Worm (Caenorhabditis elegans) whole organism, L4 larva: Measurements from ENCODE around the gene T05C12.8.

Experiments
- F49E8.2 ChIP-seq: sonication (generic microtip); optimal IDR thresholded peaks from 2 replicates; lab custom pipeline; 2016; ENCODE audit warnings: missing compliant biosample characterization, mild to moderate bottlenecking, missing genetic modification characterization, borderline replicate concordance
- Y48G9A.11 ChIP-seq: fragments of 200-800 bp; sonication (Bioruptor generic); IDR thresholded peaks from 2 replicates; pipeline ENCODE4 v1.3.6; 2022; ENCODE audit warnings: missing genetic modification reagents, missing genetic modification characterization, missing compliant biosample characterization
- Y5F2A.4 ChIP-seq: fragments of 200-800 bp; sonication (Bioruptor generic); optimal IDR thresholded peaks from 2 replicates; lab custom pipeline; 2018; ENCODE audit warnings: mild to moderate bottlenecking, missing genetic modification characterization, missing compliant biosample characterization
- aha-1 ChIP-seq: fragments of 150-350 bp; peaks from one replicate; lab custom pipeline; 2014; ENCODE audit warnings: missing biosample characterization, missing genetic modification characterization
- aly-2 ChIP-seq: sonication (generic microtip); optimal IDR thresholded peaks from 2 replicates; lab custom pipeline; 2018; ENCODE audit warnings: missing biosample characterization, missing genetic modification characterization
- arid-1 ChIP-seq: fragments of 200-800 bp; sonication (Bioruptor generic); conservative IDR thresholded peaks from 2 replicates; pipeline ENCODE4 v1.3.6; 2022; ENCODE audit warnings: missing genetic modification reagents, missing genetic modification characterization, missing compliant biosample characterization
- attf-4 ChIP-seq: sonication (generic microtip); optimal IDR thresholded peaks from 3 replicates; lab custom pipeline; 2017; ENCODE audit warnings: missing biosample characterization, missing genetic modification characterization
- ceh-82 ChIP-seq: sonication (generic microtip); optimal IDR thresholded peaks from 2 replicates; lab custom pipeline; 2017; ENCODE audit warnings: missing biosample characterization, missing genetic modification characterization
- ctbp-1 ChIP-seq: fragments of 200-800 bp; sonication (Bioruptor generic); IDR thresholded peaks from 2 replicates; pipeline ENCODE4 v1.3.6; 2022; ENCODE audit warnings: missing genetic modification reagents, missing genetic modification characterization, missing compliant biosample characterization
- daf-8 ChIP-seq: fragments of 200-800 bp; sonication (Bioruptor generic); IDR thresholded peaks from 2 replicates; pipeline ENCODE4 v1.3.6; 2022; ENCODE audit warnings: missing genetic modification characterization, missing compliant biosample characterization
- dmd-8 ChIP-seq: fragments of 200-800 bp; sonication (Bioruptor generic); IDR thresholded peaks from 2 replicates; pipeline ENCODE4 v1.3.6; 2022; ENCODE audit warnings: missing genetic modification characterization, missing compliant biosample characterization
- dmd-9 ChIP-seq: fragments of 200-800 bp; sonication (Bioruptor generic); IDR thresholded peaks from 2 replicates; pipeline ENCODE4 v1.3.6; 2022; ENCODE audit warnings: missing genetic modification reagents, missing genetic modification characterization, missing compliant biosample characterization
- dve-1 ChIP-seq: sonication (generic microtip); optimal IDR thresholded peaks from 2 replicates; lab custom pipeline; 2017; ENCODE audit warnings: antibody characterized with exemption, mild to moderate bottlenecking, missing genetic modification characterization, missing compliant biosample characterization; ENCODE audit not compliant: insufficient read depth
- hlh-30 ChIP-seq: sonication (generic microtip); optimal IDR thresholded peaks from 2 replicates; lab custom pipeline; 2017; ENCODE audit warnings: antibody characterized with exemption, mild to moderate bottlenecking, missing genetic modification characterization, missing compliant biosample characterization; ENCODE audit not compliant: insufficient read depth
- hmg-1.1 ChIP-seq: fragments of 200-800 bp; sonication (Bioruptor generic); IDR thresholded peaks from 2 replicates; pipeline ENCODE4 v1.3.6; 2022; ENCODE audit warnings: missing genetic modification reagents, missing genetic modification characterization, missing compliant biosample characterization
- jun-1 ChIP-seq: fragments of 150-350 bp; optimal IDR thresholded peaks from 2 replicates; lab custom pipeline; 2014; ENCODE audit warnings: missing biosample characterization, missing genetic modification reagents, missing genetic modification characterization
- lin-38 ChIP-seq: fragments of 200-800 bp; sonication (Bioruptor generic); IDR thresholded peaks from 2 replicates; pipeline ENCODE4 v1.3.6; 2022; ENCODE audit warnings: missing genetic modification reagents, missing genetic modification characterization, missing compliant biosample characterization
- lsy-2 ChIP-seq, 2 experiments: fragments of 150-350 bp in 1 of 2; sonication (generic microtip) in 1 of 2; optimal IDR thresholded peaks; 2 replicates each; lab custom pipeline; 2014 to 2017; ENCODE audit warnings: missing biosample characterization in 2 of 2, missing genetic modification characterization in 2 of 2
- madf-9 ChIP-seq: fragments of 200-800 bp; sonication (Bioruptor generic); conservative IDR thresholded peaks from 2 replicates; pipeline ENCODE4 v1.3.6; 2022; ENCODE audit warnings: missing genetic modification reagents, missing genetic modification characterization, missing compliant biosample characterization
- mep-1 ChIP-seq: fragments of 150-350 bp; sonication (generic microtip); optimal IDR thresholded peaks from 3 replicates; lab custom pipeline; 2014; ENCODE audit warnings: missing biosample characterization, missing genetic modification characterization
- mes-2 ChIP-seq: sonication (generic microtip); optimal IDR thresholded peaks from 2 replicates; lab custom pipeline; 2016; ENCODE audit warnings: missing genotype, mild to moderate bottlenecking, missing genetic modification characterization, missing compliant biosample characterization; ENCODE audit not compliant: poor library complexity, severe bottlenecking
- mxl-3 ChIP-seq: fragments of 200-800 bp; sonication (Bioruptor generic); optimal IDR thresholded peaks from 2 replicates; lab custom pipeline; 2018; ENCODE audit warnings: mild to moderate bottlenecking, missing genetic modification characterization, missing compliant biosample characterization
- nhr-6 ChIP-seq: fragments of 150-350 bp; optimal IDR thresholded peaks from 2 replicates; lab custom pipeline; 2014; ENCODE audit warnings: missing biosample characterization, missing genetic modification characterization
- snpc-4 ChIP-seq: fragments of 150-350 bp; optimal IDR thresholded peaks from 2 replicates; lab custom pipeline; 2014; ENCODE audit warnings: missing biosample characterization, missing genetic modification characterization
- spr-3 ChIP-seq: fragments of 200-800 bp; sonication (Bioruptor generic); optimal IDR thresholded peaks from 2 replicates; lab custom pipeline; 2018; ENCODE audit warnings: mild to moderate bottlenecking, missing genetic modification characterization, missing compliant biosample characterization
- tra-1 ChIP-seq: fragments of 200-800 bp; sonication (Bioruptor generic); IDR thresholded peaks from 2 replicates; pipeline ENCODE4 v1.3.6; 2022; ENCODE audit warnings: missing genetic modification reagents, missing genetic modification characterization, missing compliant biosample characterization
- zag-1 ChIP-seq: fragments of 150-350 bp; optimal IDR thresholded peaks from 2 replicates; lab custom pipeline; 2014; ENCODE audit warnings: missing biosample characterization, missing genetic modification characterization
- zip-2 ChIP-seq: fragments of 150-350 bp; optimal IDR thresholded peaks from 2 replicates; lab custom pipeline; 2014; ENCODE audit warnings: missing biosample characterization, missing genetic modification characterization
- ztf-7 ChIP-seq: fragments of 150-350 bp; optimal IDR thresholded peaks from 2 replicates; lab custom pipeline; 2014; ENCODE audit warnings: missing biosample characterization, missing genetic modification characterization

The T05C12.8 gene

ce11 chrII:8143278-8143931, 47.0 kb downstream of the T05C12.8 start, which contains the start of the genes ints-11 and rpl-10 (continued):
- TF ChIP-seq attf-4 (no peak), hmg-1.1 (GFP tag; lab: Robert Waterston, UW) (no peak), dmd-8 (GFP tag; lab: Robert Waterston, UW) (no peak), tra-1 (GFP tag; lab: Robert Waterston, UW) (no peak), Y48G9A.11 (no peak), ztf-7 (tag; lab: Kevin White, UChicago) (no peak), lin-38 (GFP tag; lab: Robert Waterston, UW) (peak; percentile 58), dmd-9 (GFP tag; lab: Robert Waterston, UW) (no peak), zip-2 (no peak), daf-8 (GFP tag; lab: Robert Waterston, UW) (no peak), Y5F2A.4 (GFP tag; lab: Kevin White, UChicago) (no peak), ceh-82 (tag; lab: Kevin White, UChicago) (no peak), mep-1 (peak; percentile 25), jun-1 (tag; lab: Kevin White, UChicago) (no peak), dve-1 (peak; percentile 20), hlh-30 (tag; lab: Kevin White, UChicago) (peak; percentile 51), aha-1 (tag; lab: Kevin White, UChicago) (no peak), nhr-6 (peak; percentile 10), spr-3 (GFP tag; lab: Kevin White, UChicago) (no peak)

- TF ChIP-seq F49E8.2 (tag; lab: Kevin White, UChicago) (peak; percentile 1), zag-1 (no peak), mes-2 (peak; percentile 5), arid-1 (GFP tag; lab: Robert Waterston, UW) (0 out of 2 replicates have a peak, but pooled peaks have one; percentile 10), aly-2 (tag; lab: Kevin White, UChicago) (peak; percentile 67), lin-38 (GFP tag; lab: Robert Waterston, UW) (peak; percentile 51)
Measured at ce11 chrII:8141135-8141534, 49.2 kb downstream of the T05C12.8 start.

ce11 chrII:8138015-8138546, 52.3 kb downstream of the T05C12.8 start, which contains the start of gene cdc-48.2:
cdc-48.2 (plus strand) TSS chrII:8138496.
- TF ChIP-seq mes-2 (peak; percentile 35), ctbp-1 (GFP tag; lab: Robert Waterston, UW) (0 out of 2 replicates have a peak, but pooled peaks have one; percentile 28), lsy-2 (tag; optimal IDR thresholded peaks at IDR 0.05; lab: Kevin White, UChicago) (peak in 1 of 2 experiments; percentile 62), madf-9 (GFP tag; lab: Robert Waterston, UW) (no peak), lin-38 (GFP tag; lab: Robert Waterston, UW) (peak; percentile 48), mxl-3 (GFP tag; lab: Kevin White, UChicago) (peak; percentile 7), aha-1 (tag; lab: Kevin White, UChicago) (no peak), nhr-6 (no peak), snpc-4 (no peak)
